Worm (Caenorhabditis elegans) whole organism, L2 larva: ENCODE measurements around the gene rab-19.

Experiments
- F13H6.1 ChIP-seq: sonication (generic microtip); optimal IDR thresholded peaks from 2 replicates; lab custom pipeline; 2016; ENCODE audit warnings: missing genetic modification characterization, missing compliant biosample characterization
- R02D3.7 ChIP-seq: fragments of 150-350 bp; optimal IDR thresholded peaks from 2 replicates; lab custom pipeline; 2014; ENCODE audit warnings: missing biosample characterization, missing genetic modification characterization
- Y55F3AM.14 ChIP-seq: fragments of 200-800 bp; sonication (Bioruptor generic); optimal IDR thresholded peaks from 2 replicates; lab custom pipeline; 2018; ENCODE audit warnings: mild to moderate bottlenecking, missing genetic modification characterization, missing compliant biosample characterization
- ZK546.5 ChIP-seq: sonication (generic microtip); optimal IDR thresholded peaks from 2 replicates; lab custom pipeline; 2017; ENCODE audit warnings: missing biosample characterization, missing genetic modification characterization
- ama-1 ChIP-seq: fragments of 150-350 bp; optimal IDR thresholded peaks from 2 replicates; lab custom pipeline; 2018; ENCODE audit warnings: inconsistent platforms
- blmp-1 ChIP-seq: sonication (generic microtip); optimal IDR thresholded peaks from 2 replicates; lab custom pipeline; 2017; ENCODE audit warnings: missing genetic modification characterization, mild to moderate bottlenecking, missing compliant biosample characterization, antibody characterized with exemption, moderate library complexity; ENCODE audit not compliant: insufficient read depth
- ceh-16 ChIP-seq: fragments of 150-350 bp; optimal IDR thresholded peaks from 2 replicates; lab custom pipeline; 2014; ENCODE audit warnings: missing biosample characterization, missing genetic modification characterization
- ceh-82 ChIP-seq: fragments of 150-350 bp; optimal IDR thresholded peaks from 2 replicates; lab custom pipeline; 2014; ENCODE audit warnings: missing biosample characterization, missing genetic modification characterization
- crh-2 ChIP-seq: sonication (generic microtip); optimal IDR thresholded peaks from 2 replicates; lab custom pipeline; 2017; ENCODE audit warnings: missing biosample characterization, missing genetic modification characterization
- dmd-4 ChIP-seq: sonication (generic microtip); optimal IDR thresholded peaks from 2 replicates; lab custom pipeline; 2017; ENCODE audit warnings: missing biosample characterization, missing genetic modification characterization
- egl-27 ChIP-seq: sonication (generic microtip); optimal IDR thresholded peaks from 3 replicates; lab custom pipeline; 2017; ENCODE audit warnings: missing biosample characterization, missing genetic modification reagents, missing genetic modification characterization
- elt-1 ChIP-seq: fragments of 150-350 bp; optimal IDR thresholded peaks from 2 replicates; lab custom pipeline; 2014; ENCODE audit warnings: missing biosample characterization, missing genetic modification characterization
- elt-3 ChIP-seq: sonication (generic microtip); optimal IDR thresholded peaks from 2 replicates; lab custom pipeline; 2017; ENCODE audit warnings: missing biosample characterization, missing genetic modification characterization
- fos-1 ChIP-seq: fragments of 150-350 bp; optimal IDR thresholded peaks from 2 replicates; lab custom pipeline; 2014; ENCODE audit warnings: missing biosample characterization, missing genetic modification characterization
- gmeb-1 ChIP-seq: fragments of 150-350 bp; optimal IDR thresholded peaks from 2 replicates; lab custom pipeline; 2014; ENCODE audit warnings: missing biosample characterization, missing genetic modification characterization
- lin-39 ChIP-seq: fragments of 150-350 bp; optimal IDR thresholded peaks from 2 replicates; lab custom pipeline; 2014; ENCODE audit warnings: missing biosample characterization, missing genetic modification reagents, missing genetic modification characterization
- lsy-2 ChIP-seq, 2 experiments: fragments of 150-350 bp in 1 of 2; sonication (generic microtip) in 1 of 2; optimal IDR thresholded peaks; 2 replicates each; lab custom pipeline; 2014 to 2017; ENCODE audit warnings: missing biosample characterization in 2 of 2, missing genetic modification characterization in 2 of 2
- mdl-1 ChIP-seq, 2 experiments: fragments of 150-350 bp in 1 of 2; sonication (generic microtip) in 1 of 2; optimal IDR thresholded peaks; 2 replicates each; lab custom pipeline; 2017; ENCODE audit warnings: missing biosample characterization in 2 of 2, missing genetic modification characterization in 2 of 2
- nhr-129 ChIP-seq: fragments of 150-350 bp; optimal IDR thresholded peaks from 2 replicates; lab custom pipeline; 2014; ENCODE audit warnings: missing biosample characterization, missing genetic modification characterization
- nhr-21 ChIP-seq: fragments of 150-350 bp; optimal IDR thresholded peaks from 2 replicates; lab custom pipeline; 2014; ENCODE audit warnings: missing biosample characterization, missing genetic modification characterization
- nhr-23 ChIP-seq: fragments of 150-350 bp; optimal IDR thresholded peaks from 2 replicates; lab custom pipeline; 2014; ENCODE audit warnings: missing biosample characterization, missing genetic modification reagents, missing genetic modification characterization
- nhr-25 ChIP-seq: fragments of 150-350 bp; sonication (generic microtip); optimal IDR thresholded peaks from 3 replicates; lab custom pipeline; 2014; ENCODE audit warnings: missing biosample characterization, missing genetic modification characterization
- nhr-6 ChIP-seq: fragments of 150-350 bp; optimal IDR thresholded peaks from 2 replicates; lab custom pipeline; 2014; ENCODE audit warnings: missing biosample characterization, missing genetic modification characterization
- sem-4 ChIP-seq: fragments of 150-350 bp; optimal IDR thresholded peaks from 2 replicates; lab custom pipeline; 2014; ENCODE audit warnings: missing biosample characterization, missing genetic modification reagents, missing genetic modification characterization
- sma-3 ChIP-seq: sonication (generic microtip); optimal IDR thresholded peaks from 2 replicates; lab custom pipeline; 2016; ENCODE audit warnings: missing genetic modification reagents, missing genetic modification characterization, missing compliant biosample characterization
- snpc-4 ChIP-seq: fragments of 150-350 bp; optimal IDR thresholded peaks from 2 replicates; lab custom pipeline; 2014; ENCODE audit warnings: missing biosample characterization, missing genetic modification characterization
- unc-39 ChIP-seq: fragments of 150-350 bp; optimal IDR thresholded peaks from 2 replicates; lab custom pipeline; 2014; ENCODE audit warnings: missing biosample characterization, missing genetic modification characterization
- unc-55 ChIP-seq: fragments of 150-350 bp; sonication (generic microtip); optimal IDR thresholded peaks from 3 replicates; lab custom pipeline; 2014; ENCODE audit warnings: missing biosample characterization, missing genetic modification reagents, missing genetic modification characterization
- zag-1 ChIP-seq: fragments of 150-350 bp; optimal IDR thresholded peaks from 2 replicates; lab custom pipeline; 2014; ENCODE audit warnings: missing biosample characterization, missing genetic modification characterization
- ztf-1 ChIP-seq: fragments of 200-800 bp; sonication (Bioruptor generic); conservative IDR thresholded peaks from 2 replicates; pipeline ENCODE4 v1.3.6; 2022; ENCODE audit warnings: missing genetic modification characterization, missing compliant biosample characterization
- ztf-11 ChIP-seq: sonication (generic microtip); optimal IDR thresholded peaks from 2 replicates; lab custom pipeline; 2017; ENCODE audit warnings: missing biosample characterization, missing genetic modification characterization
- ztf-4 ChIP-seq: fragments of 150-350 bp; optimal IDR thresholded peaks from 2 replicates; lab custom pipeline; 2014; ENCODE audit warnings: missing biosample characterization, missing genetic modification characterization

The rab-19 gene

DNA sequence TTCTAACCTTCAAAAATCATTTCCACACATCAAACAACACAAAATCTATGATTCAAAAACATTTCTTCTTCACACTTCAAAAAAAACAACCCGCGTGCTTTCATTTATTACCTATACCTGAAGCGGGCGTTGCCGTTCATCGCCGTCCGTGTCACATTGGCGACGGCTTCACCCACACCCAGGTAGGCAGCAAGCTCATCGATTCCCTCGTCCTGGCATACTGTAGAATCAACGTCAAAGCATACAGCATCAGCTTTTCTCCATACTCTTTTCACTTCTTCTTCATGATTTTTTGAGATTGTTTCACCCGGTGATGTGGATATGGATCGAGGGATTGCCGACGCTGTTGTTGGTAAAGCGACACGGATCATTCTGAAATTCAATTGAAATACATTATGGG is 8.0 kb upstream of the rab-19 start:
- TF ChIP-seq gmeb-1 (tag; lab: Kevin White, UChicago) (no peak), nhr-23 (tag; lab: Kevin White, UChicago) (no peak), crh-2 (tag; lab: Kevin White, UChicago) (no peak), ztf-1 (GFP tag; lab: Robert Waterston, UW) (no peak), F13H6.1 (tag; lab: Kevin White, UChicago) (no peak), sem-4 (tag; lab: Kevin White, UChicago) (no peak), lin-39 (no peak), mdl-1 (tag; optimal IDR thresholded peaks at IDR 0.05; lab: Kevin White, UChicago) (no peak), nhr-21 (tag; lab: Kevin White, UChicago) (no peak), ceh-82 (tag; lab: Kevin White, UChicago) (no peak), snpc-4 (tag; lab: Kevin White, UChicago) (no peak), zag-1 (tag; lab: Kevin White, UChicago) (no peak), fos-1 (tag; lab: Kevin White, UChicago) (no peak), nhr-25 (no peak), ceh-16 (tag; lab: Kevin White, UChicago) (no peak), elt-3 (tag; lab: Kevin White, UChicago) (no peak), dmd-4 (no peak)

DNA sequence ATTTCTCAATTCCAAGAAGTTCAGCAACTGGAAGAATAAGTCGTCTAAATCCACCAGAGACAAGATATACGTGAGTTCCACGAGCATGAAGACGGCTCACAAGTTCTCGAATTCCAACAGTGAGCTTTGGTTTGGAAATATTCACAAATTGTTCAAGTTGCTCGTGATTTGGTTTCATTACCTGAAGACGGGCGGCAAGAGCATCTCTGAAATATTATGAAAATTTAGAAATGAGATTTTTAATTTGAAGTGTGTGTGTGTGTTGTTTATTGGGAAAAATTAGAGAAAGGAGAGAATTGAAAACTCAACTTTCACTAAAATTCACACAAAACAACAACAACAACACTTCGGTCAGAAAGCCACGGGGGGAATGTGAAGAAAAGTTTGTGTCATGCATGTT is 6.6 kb upstream of the rab-19 start:
- TF ChIP-seq egl-27 (tag; lab: Kevin White, UChicago) (no peak), nhr-129 (peak; percentile 8)

- TF ChIP-seq ztf-1 (GFP tag; lab: Robert Waterston, UW) (0 out of 2 replicates have a peak, but pooled peaks have one; percentile 77), ztf-11 (tag; lab: Kevin White, UChicago) (no peak)
Observed at ce11 chrIV:13389237-13389636, 5.1 kb upstream of the rab-19 start.

DNA sequence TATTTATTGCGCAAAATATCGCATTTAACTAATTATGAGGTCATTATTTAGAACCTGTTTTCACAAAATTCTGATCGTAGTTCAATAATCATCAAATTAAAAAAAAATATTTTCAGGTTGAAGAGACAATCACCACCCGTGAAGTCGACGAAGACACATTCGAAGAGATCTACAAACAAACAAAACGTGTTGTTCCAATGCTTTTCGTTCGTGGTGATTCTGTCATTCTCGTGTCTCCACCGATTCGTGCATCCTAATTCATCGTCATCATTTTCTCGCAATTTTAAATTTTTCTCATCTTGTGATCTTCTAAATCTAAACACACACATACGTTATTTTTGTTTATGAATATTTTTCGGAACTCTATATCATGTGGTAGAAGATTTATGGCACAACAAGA is 4.6 kb upstream of the rab-19 start:
- TF ChIP-seq nhr-129 (peak; percentile 16), nhr-25 (peak; percentile 48), Y55F3AM.14 (GFP tag; lab: Kevin White, UChicago) (peak; percentile 57), nhr-23 (tag; lab: Kevin White, UChicago) (no peak), nhr-21 (tag; lab: Kevin White, UChicago) (peak; percentile 84), lsy-2 (tag; optimal IDR thresholded peaks at IDR 0.05; lab: Kevin White, UChicago) (peak in 1 of 2 experiments; percentile 3), dmd-4 (no peak), gmeb-1 (tag; lab: Kevin White, UChicago) (peak; percentile 40), nhr-6 (tag; lab: Kevin White, UChicago) (peak; percentile 28), R02D3.7 (tag; lab: Kevin White, UChicago) (no peak), crh-2 (tag; lab: Kevin White, UChicago) (peak; percentile 9), ama-1 (lab: Kevin White, UChicago) (peak; percentile 44), unc-55 (peak; percentile 7), mdl-1 (tag; optimal IDR thresholded peaks at IDR 0.05; lab: Kevin White, UChicago) (no peak), elt-1 (tag; lab: Kevin White, UChicago) (no peak)

ce11 chrIV:13386903-13387302 is 2.7 kb upstream of the rab-19 start, which contains the start of gene lsm-3:
Gene lsm-3, plus strand, starts transcription at chrIV:13387203.
- TF ChIP-seq nhr-21 (tag; lab: Kevin White, UChicago) = no peak
- no peak for TF ChIP-seq egl-27 (tag; lab: Kevin White, UChicago)
- no peak for TF ChIP-seq ceh-82 (tag; lab: Kevin White, UChicago)
- TF ChIP-seq nhr-6 (tag; lab: Kevin White, UChicago) = no peak
- TF ChIP-seq Y55F3AM.14 (GFP tag; lab: Kevin White, UChicago) = no peak
- no peak for TF ChIP-seq unc-39 (tag; lab: Kevin White, UChicago)
- no peak for TF ChIP-seq F13H6.1 (tag; lab: Kevin White, UChicago)
- no peak for TF ChIP-seq elt-3 (tag; lab: Kevin White, UChicago)
- TF ChIP-seq blmp-1 (tag; lab: Kevin White, UChicago) = no peak
- TF ChIP-seq ztf-1 (GFP tag; lab: Robert Waterston, UW) = no peak
- no peak for TF ChIP-seq gmeb-1 (tag; lab: Kevin White, UChicago)
- TF ChIP-seq ztf-4 (tag; lab: Kevin White, UChicago) = no peak
- no peak for TF ChIP-seq ZK546.5 (tag; lab: Kevin White, UChicago)
- no peak for TF ChIP-seq lin-39
- no peak for TF ChIP-seq sma-3
